Worm (Caenorhabditis elegans) whole organism, L1 larva: ENCODE results near the gene clk-2.

Experiments
- mep-1 ChIP-seq: fragments of 150-350 bp; optimal IDR thresholded peaks from 2 replicates; lab custom pipeline; 2014; ENCODE audit warnings: missing biosample characterization, missing genetic modification characterization
- nhr-90 ChIP-seq: sonication (generic microtip); optimal IDR thresholded peaks from 2 replicates; lab custom pipeline; 2016; ENCODE audit warnings: mild to moderate bottlenecking, missing genetic modification characterization, missing compliant biosample characterization; ENCODE audit not compliant: poor library complexity

- TF ChIP-seq mep-1 (tag; lab: Kevin White, UChicago): no peak
- TF ChIP-seq nhr-90 (tag; lab: Kevin White, UChicago): no peak
Observed at ce11 chrIII:7545189-7545588, 26.9 kb upstream of the clk-2 start.
